Worm (Caenorhabditis elegans) whole organism, L3 larva: ENCODE results near the gene sup-26.

Source experiments
- R02D3.7 ChIP-seq: fragments of 150-350 bp; optimal IDR thresholded peaks from 2 replicates; lab custom pipeline; 2014; ENCODE audit warnings: missing biosample characterization, missing genetic modification characterization
- ZK546.5 ChIP-seq: sonication (generic microtip); optimal IDR thresholded peaks from 2 replicates; lab custom pipeline; 2017; ENCODE audit warnings: missing biosample characterization, missing genetic modification characterization
- ama-1 ChIP-seq: fragments of 150-350 bp; optimal IDR thresholded peaks from 2 replicates; lab custom pipeline; 2018
- ceh-16 ChIP-seq: sonication (generic microtip); optimal IDR thresholded peaks from 2 replicates; lab custom pipeline; 2017; ENCODE audit warnings: missing biosample characterization, missing genetic modification characterization
- ceh-28 ChIP-seq: fragments of 150-350 bp; optimal IDR thresholded peaks from 2 replicates; lab custom pipeline; 2014; ENCODE audit warnings: missing biosample characterization, missing genetic modification reagents, missing genetic modification characterization
- ceh-82 ChIP-seq: fragments of 150-350 bp; optimal IDR thresholded peaks from 2 replicates; lab custom pipeline; 2014; ENCODE audit warnings: missing biosample characterization, missing genetic modification characterization
- ceh-9 ChIP-seq: sonication (generic microtip); optimal IDR thresholded peaks from 2 replicates; lab custom pipeline; 2018; ENCODE audit warnings: missing biosample characterization, missing genetic modification characterization
- egl-5 ChIP-seq: fragments of 150-350 bp; optimal IDR thresholded peaks from 2 replicates; lab custom pipeline; 2017; ENCODE audit warnings: missing biosample characterization, missing genetic modification reagents, missing genetic modification characterization, inconsistent platforms
- elt-3 ChIP-seq, 3 experiments: fragments of 150-350 bp in 1 of 3; sonication (generic microtip) in 2 of 3; optimal IDR thresholded peaks; 2 replicates in 2 of 3; 4 replicates in 1 of 3; lab custom pipeline; 2014 to 2017; ENCODE audit warnings: missing biosample characterization in 3 of 3, missing genetic modification characterization in 3 of 3
- eor-1 ChIP-seq, 2 experiments: fragments of 150-350 bp; optimal IDR thresholded peaks; 2 replicates each; lab custom pipeline; 2014 to 2018; ENCODE audit warnings: missing biosample characterization in 2 of 2, missing genetic modification characterization in 2 of 2
- fkh-10 ChIP-seq: sonication (generic microtip); optimal IDR thresholded peaks from 2 replicates; lab custom pipeline; 2017; ENCODE audit warnings: missing biosample characterization, missing genetic modification reagents, missing genetic modification characterization
- fkh-2 ChIP-seq: fragments of 150-350 bp; optimal IDR thresholded peaks from 2 replicates; lab custom pipeline; 2014; ENCODE audit warnings: missing biosample characterization, missing genetic modification reagents, missing genetic modification characterization
- hmg-11 ChIP-seq: sonication (generic microtip); optimal IDR thresholded peaks from 2 replicates; lab custom pipeline; 2016; ENCODE audit warnings: missing genetic modification characterization, missing compliant biosample characterization
- jun-1 ChIP-seq: fragments of 150-350 bp; optimal IDR thresholded peaks from 2 replicates; lab custom pipeline; 2014; ENCODE audit warnings: missing biosample characterization, missing genetic modification reagents, missing genetic modification characterization
- lin-15B ChIP-seq: fragments of 150-350 bp; optimal IDR thresholded peaks from 2 replicates; lab custom pipeline; 2014; ENCODE audit warnings: missing biosample characterization, missing genetic modification characterization
- lin-39 ChIP-seq: fragments of 150-350 bp; optimal IDR thresholded peaks from 2 replicates; lab custom pipeline; 2018; ENCODE audit warnings: missing biosample characterization, missing genetic modification reagents, missing genetic modification characterization
- lsy-12 ChIP-seq: sonication (generic microtip); optimal IDR thresholded peaks from 2 replicates; lab custom pipeline; 2016; ENCODE audit warnings: mild to moderate bottlenecking, missing genetic modification characterization, missing compliant biosample characterization
- mdl-1 ChIP-seq: fragments of 150-350 bp; optimal IDR thresholded peaks from 2 replicates; lab custom pipeline; 2014; ENCODE audit warnings: missing biosample characterization, missing genetic modification characterization
- nfya-1 ChIP-seq: sonication (generic microtip); optimal IDR thresholded peaks from 2 replicates; lab custom pipeline; 2017; ENCODE audit warnings: missing genetic modification characterization, mild to moderate bottlenecking, missing compliant biosample characterization, antibody characterized with exemption, moderate library complexity; ENCODE audit not compliant: insufficient read depth
- nhr-11 ChIP-seq: fragments of 150-350 bp; optimal IDR thresholded peaks from 2 replicates; lab custom pipeline; 2014; ENCODE audit warnings: missing biosample characterization, missing genetic modification characterization
- nhr-12 ChIP-seq: fragments of 150-350 bp; optimal IDR thresholded peaks from 2 replicates; lab custom pipeline; 2014; ENCODE audit warnings: missing biosample characterization, missing genetic modification characterization
- nhr-23 ChIP-seq: fragments of 150-350 bp; optimal IDR thresholded peaks from 2 replicates; lab custom pipeline; 2014; ENCODE audit warnings: missing biosample characterization, missing genetic modification reagents, missing genetic modification characterization
- nhr-25 ChIP-seq: sonication (generic microtip); optimal IDR thresholded peaks from 2 replicates; lab custom pipeline; 2017; ENCODE audit warnings: missing biosample characterization, missing genetic modification characterization
- nhr-28 ChIP-seq: fragments of 150-350 bp; optimal IDR thresholded peaks from 2 replicates; lab custom pipeline; 2014; ENCODE audit warnings: missing biosample characterization, missing genetic modification characterization
- nhr-43 ChIP-seq: sonication (generic microtip); optimal IDR thresholded peaks from 2 replicates; lab custom pipeline; 2016; ENCODE audit warnings: mild to moderate bottlenecking, missing genetic modification characterization, missing compliant biosample characterization; ENCODE audit not compliant: poor library complexity, severe bottlenecking
- nhr-67 ChIP-seq: fragments of 150-350 bp; optimal IDR thresholded peaks from 2 replicates; lab custom pipeline; 2014; ENCODE audit warnings: missing biosample characterization, missing genetic modification characterization
- pha-4 ChIP-seq: fragments of 150-350 bp; optimal IDR thresholded peaks from 2 replicates; lab custom pipeline; 2014; ENCODE audit warnings: missing biosample characterization, missing genetic modification reagents, missing genetic modification characterization
- sea-2 ChIP-seq: fragments of 150-350 bp; sonication (generic microtip); optimal IDR thresholded peaks from 4 replicates; lab custom pipeline; 2014; ENCODE audit warnings: missing biosample characterization, missing genetic modification reagents, missing genetic modification characterization
- skn-1 ChIP-seq: fragments of 150-350 bp; optimal IDR thresholded peaks from 2 replicates; lab custom pipeline; 2014; ENCODE audit warnings: missing biosample characterization, missing genetic modification characterization
- snpc-4 ChIP-seq: fragments of 150-350 bp; optimal IDR thresholded peaks from 2 replicates; lab custom pipeline; 2014; ENCODE audit warnings: missing biosample characterization, missing genetic modification characterization
- unc-39 ChIP-seq: sonication (generic microtip); optimal IDR thresholded peaks from 4 replicates; lab custom pipeline; 2017; ENCODE audit warnings: missing biosample characterization, missing genetic modification characterization
- unc-62 ChIP-seq: fragments of 150-350 bp; sonication (generic microtip); optimal IDR thresholded peaks from 4 replicates; lab custom pipeline; 2014; ENCODE audit warnings: missing biosample characterization, missing genetic modification reagents, missing genetic modification characterization
- zag-1 ChIP-seq: fragments of 150-350 bp; optimal IDR thresholded peaks from 2 replicates; lab custom pipeline; 2014; ENCODE audit warnings: missing biosample characterization, missing genetic modification characterization
- ztf-4 ChIP-seq: fragments of 150-350 bp; optimal IDR thresholded peaks from 2 replicates; lab custom pipeline; 2014; ENCODE audit warnings: missing biosample characterization, missing genetic modification characterization

The sup-26 gene

ce11 chrIII:4323120-4323519 lies 43.1 kb upstream of the sup-26 start:
- TF ChIP-seq nhr-23 (tag; lab: Kevin White, UChicago): no peak
- TF ChIP-seq pha-4: peak; percentile 60
- no peak for TF ChIP-seq nhr-67
- peak; percentile 47 for TF ChIP-seq hmg-11 (tag; lab: Kevin White, UChicago)
- TF ChIP-seq egl-5 (tag; lab: Kevin White, UChicago): peak; percentile 62
- no peak for TF ChIP-seq ZK546.5 (tag; lab: Kevin White, UChicago)
- no peak for TF ChIP-seq mdl-1 (tag; lab: Kevin White, UChicago)
- TF ChIP-seq lin-15B (tag; lab: Kevin White, UChicago): peak; percentile 39
- peak; percentile 68 for TF ChIP-seq nfya-1 (tag; lab: Kevin White, UChicago)
- TF ChIP-seq unc-39 (tag; lab: Kevin White, UChicago): no peak
- peak; percentile 16 for TF ChIP-seq snpc-4
- TF ChIP-seq lsy-12: no peak
- no peak for TF ChIP-seq skn-1 (tag; lab: Kevin White, UChicago)
- TF ChIP-seq eor-1 (tag; optimal IDR thresholded peaks at IDR 0.05; lab: Kevin White, UChicago): no peak
- no peak for TF ChIP-seq ceh-16
- no peak for TF ChIP-seq fkh-2 (tag; lab: Kevin White, UChicago)
- no peak for TF ChIP-seq ztf-4 (tag; lab: Kevin White, UChicago)
- peak; percentile 78 for TF ChIP-seq lin-39 (tag; lab: Kevin White, UChicago)
- no peak for TF ChIP-seq ceh-82 (tag; lab: Kevin White, UChicago)
- TF ChIP-seq sea-2 (GFP tag; lab: Kevin White, UChicago): no peak
- peak; percentile 8 for TF ChIP-seq nhr-43 (tag; lab: Kevin White, UChicago)

ce11 chrIII:4321399-4321798 lies 41.4 kb upstream of the sup-26 start, which contains the start of gene H38K22.7:
TSS of gene H38K22.7 (plus strand) at chrIII:4321699.
- TF ChIP-seq nhr-67 (no peak), R02D3.7 (tag; lab: Kevin White, UChicago) (no peak), unc-62 (GFP tag; lab: Kevin White, UChicago) (no peak), nfya-1 (tag; lab: Kevin White, UChicago) (no peak)
- TF ChIP-seq, all 47 proteins: peak for 0

- no peak for TF ChIP-seq lsy-12
- no peak for TF ChIP-seq unc-62 (GFP tag; lab: Kevin White, UChicago)
- TF ChIP-seq ama-1 (lab: Kevin White, UChicago): no peak
- TF ChIP-seq ZK546.5 (tag; lab: Kevin White, UChicago): no peak
- TF ChIP-seq jun-1 (tag; lab: Kevin White, UChicago): no peak
- TF ChIP-seq skn-1 (tag; lab: Kevin White, UChicago): no peak
- TF ChIP-seq elt-3 (tag; optimal IDR thresholded peaks at IDR 0.05; lab: Kevin White, UChicago): no peak
- TF ChIP-seq fkh-10 (GFP tag; lab: Kevin White, UChicago): no peak
- no peak for TF ChIP-seq ceh-9
- no peak for TF ChIP-seq nhr-11 (tag; lab: Kevin White, UChicago)
- no peak for TF ChIP-seq ceh-28 (tag; lab: Kevin White, UChicago)
- TF ChIP-seq nhr-28 (tag; lab: Kevin White, UChicago): no peak
- TF ChIP-seq ceh-16: no peak
- TF ChIP-seq nhr-25 (tag; lab: Kevin White, UChicago): no peak
- no peak for TF ChIP-seq zag-1 (tag; lab: Kevin White, UChicago)
- no peak for TF ChIP-seq nhr-12 (tag; lab: Kevin White, UChicago)
- TF ChIP-seq fkh-2 (tag; lab: Kevin White, UChicago): no peak
- TF ChIP-seq eor-1 (tag; optimal IDR thresholded peaks at IDR 0.05; lab: Kevin White, UChicago): no peak
Observed at ce11 chrIII:4320113-4320512, 40.1 kb upstream of the sup-26 start, which contains the start of gene H38K22.6. TSS of gene H38K22.6 (plus strand) at chrIII:4320413.

ce11 chrIII:4317065-4317752 lies 37.2 kb upstream of the sup-26 start, which contains the start of gene tag-131:
TSS of gene tag-131 (plus strand) at chrIII:4317702.
- TF ChIP-seq nhr-23 (tag; lab: Kevin White, UChicago) (peak; percentile 68), unc-62 (GFP tag; lab: Kevin White, UChicago) (no peak), ceh-28 (tag; lab: Kevin White, UChicago) (peak; percentile 39), nfya-1 (tag; lab: Kevin White, UChicago) (peak; percentile 20)
